Worm (Caenorhabditis elegans): ENCODE results near the gene dab-1.

- TF ChIP-seq nfya-1 (tag; optimal IDR thresholded peaks at IDR 0.05; ENCODE audit: borderline replicate concordance, insufficient read depth) (no peak), nhr-27 (tag; optimal IDR thresholded peaks at IDR 0.05) (no peak), snpc-1.3 (tag; optimal IDR thresholded peaks at IDR 0.05; ENCODE audit: insufficient read depth) (no peak), hlh-12 (tag; optimal IDR thresholded peaks at IDR 0.05) (no peak), ceh-79 (tag; optimal IDR thresholded peaks at IDR 0.05) (no peak), attf-3 (GFP tag; conservative IDR thresholded peaks at IDR 0.05) (no peak; the same call in 1 of the 2 replicates), T07F8.4 (tag; optimal IDR thresholded peaks at IDR 0.05) (no peak), zim-3 (tag; optimal IDR thresholded peaks at IDR 0.05) (no peak), pha-4 (tag; optimal IDR thresholded peaks at IDR 0.05) (no peak), efl-1 (GFP tag; optimal IDR thresholded peaks at IDR 0.05) (no peak), ztf-26 (tag; optimal IDR thresholded peaks at IDR 0.05) (no peak), ztf-28 (GFP tag; IDR thresholded peaks at IDR 0.05) (no peak), nhr-179 (tag; optimal IDR thresholded peaks at IDR 0.05) (no peak), unc-62 (GFP tag; optimal IDR thresholded peaks at IDR 0.05) (no peak)
Observed at ce11 chrII:8216433-8216832, 5.8 kb upstream of the dab-1 start, which contains the start of gene M110.3.

All from whole organism, young adult.